Fruit fly (Drosophila melanogaster) whole organism, embryonic: ENCODE measurements around the gene Rpp14b.

Experiments
- Adf1 ChIP-seq: fragments of 200-800 bp; sonication (Bioruptor generic); IDR thresholded peaks from 2 replicates; pipeline ENCODE4 v1.3.6; 2022; ENCODE audit warnings: missing biosample characterization, missing genetic modification characterization
- Aef1 ChIP-seq: fragments of 200-800 bp; sonication (Bioruptor generic); IDR thresholded peaks from 3 replicates; pipeline ENCODE4 v1.3.6; 2022; ENCODE audit warnings: missing biosample characterization, missing genetic modification characterization
- Atf3 ChIP-seq: fragments of 200-800 bp; sonication (Bioruptor generic); optimal IDR thresholded peaks from 3 replicates; lab custom pipeline; 2016; ENCODE audit warnings: missing biosample characterization, missing genetic modification characterization
- CG10209 ChIP-seq: fragments of 200-800 bp; sonication (Bioruptor generic); optimal IDR thresholded peaks from 3 replicates; lab custom pipeline; 2017; ENCODE audit warnings: missing biosample characterization, mild to moderate bottlenecking, missing genetic modification characterization, missing genetic modification reagents
- CG10267 ChIP-seq: fragments of 200-800 bp; sonication (Bioruptor generic); optimal IDR thresholded peaks from 2 replicates; lab custom pipeline; 2018; ENCODE audit warnings: missing biosample characterization, mild to moderate bottlenecking, missing genetic modification characterization, moderate library complexity
- CG10366 ChIP-seq: fragments of 200-800 bp; sonication (Bioruptor generic); IDR thresholded peaks from 2 replicates; pipeline ENCODE4 v1.3.6; 2022; ENCODE audit warnings: missing biosample characterization, missing genetic modification characterization
- CG12071 ChIP-seq: fragments of 200-800 bp; sonication (Bioruptor generic); optimal IDR thresholded peaks from 3 replicates; lab custom pipeline; 2018; ENCODE audit warnings: missing biosample characterization, mild to moderate bottlenecking, missing genetic modification characterization
- CG12155 ChIP-seq: fragments of 200-800 bp; sonication (Bioruptor generic); optimal IDR thresholded peaks from 3 replicates; lab custom pipeline; 2016; ENCODE audit warnings: missing biosample characterization, missing genetic modification characterization
- CG14965 ChIP-seq: fragments of 200-800 bp; sonication (Bioruptor generic); optimal IDR thresholded peaks from 2 replicates; lab custom pipeline; 2016; ENCODE audit warnings: missing biosample characterization, missing genetic modification characterization, borderline replicate concordance
- CG16813 ChIP-seq: fragments of 200-800 bp; sonication (Bioruptor generic); IDR thresholded peaks from 3 replicates; pipeline ENCODE4 v1.3.6; 2022; ENCODE audit warnings: missing biosample characterization, missing genetic modification characterization; ENCODE audit not compliant: partially characterized antibody
- CG17385 ChIP-seq: fragments of 200-800 bp; sonication (Bioruptor generic); optimal IDR thresholded peaks from 3 replicates; lab custom pipeline; 2018; ENCODE audit warnings: missing biosample characterization, mild to moderate bottlenecking, missing genetic modification characterization
- CG2889 ChIP-seq: fragments of 200-800 bp; sonication (Bioruptor generic); IDR thresholded peaks from 3 replicates; pipeline ENCODE4 v1.3.6; 2022; ENCODE audit warnings: missing biosample characterization, missing genetic modification characterization
- CG30020 ChIP-seq: fragments of 200-800 bp; optimal IDR thresholded peaks from 2 replicates; lab custom pipeline; 2019; ENCODE audit warnings: missing biosample characterization, mild to moderate bottlenecking, missing genetic modification characterization, moderate library complexity
- CG3163 ChIP-seq: fragments of 200-800 bp; sonication (Bioruptor generic); optimal IDR thresholded peaks from 3 replicates; lab custom pipeline; 2016; ENCODE audit warnings: missing biosample characterization, missing genetic modification characterization
- CG34224 ChIP-seq: fragments of 200-800 bp; sonication (Bioruptor generic); IDR thresholded peaks from 3 replicates; pipeline ENCODE4 v1.3.6; 2022; ENCODE audit warnings: missing biosample characterization, missing genetic modification characterization; ENCODE audit not compliant: partially characterized antibody
- CG4404 ChIP-seq: fragments of 200-800 bp; sonication (Bioruptor generic); IDR thresholded peaks from 2 replicates; pipeline ENCODE4 v1.3.6; 2022; ENCODE audit warnings: missing biosample characterization, missing genetic modification characterization
- CG6272 ChIP-seq: fragments of 200-800 bp; sonication (Bioruptor generic); IDR thresholded peaks from 2 replicates; pipeline ENCODE4 v1.3.6; 2022; ENCODE audit warnings: missing biosample characterization, missing genetic modification characterization
- CG8290 ChIP-seq, 3 experiments: fragments of 200-800 bp; sonication (Bioruptor generic); optimal IDR thresholded peaks; 2 replicates each; lab custom pipeline; 2016 to 2019; ENCODE audit warnings: missing biosample characterization in 3 of 3, missing genetic modification characterization in 3 of 3, mild to moderate bottlenecking in 2 of 3, moderate library complexity in 1 of 3
- CG9727 ChIP-seq: fragments of 200-800 bp; sonication (Bioruptor generic); optimal IDR thresholded peaks from 3 replicates; lab custom pipeline; 2017; ENCODE audit warnings: missing biosample characterization, mild to moderate bottlenecking, missing genetic modification characterization
- D19A ChIP-seq: fragments of 200-800 bp; optimal IDR thresholded peaks from 3 replicates; lab custom pipeline; 2019; ENCODE audit warnings: missing biosample characterization, mild to moderate bottlenecking, missing genetic modification characterization, moderate library complexity
- Dad ChIP-seq: fragments of 200-800 bp; sonication (Bioruptor generic); optimal IDR thresholded peaks from 3 replicates; lab custom pipeline; 2016; ENCODE audit warnings: missing biosample characterization, missing genetic modification characterization
- Dip2 ChIP-seq: fragments of 200-800 bp; sonication (Bioruptor generic); IDR thresholded peaks from 2 replicates; pipeline ENCODE4 v1.3.6; 2022; ENCODE audit warnings: missing biosample characterization, missing genetic modification characterization
- Hand ChIP-seq: fragments of 200-800 bp; sonication (Bioruptor generic); optimal IDR thresholded peaks from 2 replicates; lab custom pipeline; 2017; ENCODE audit warnings: mild to moderate bottlenecking, missing biosample characterization, missing genetic modification reagents, missing genetic modification characterization
- HmgZ ChIP-seq: fragments of 200-800 bp; sonication (Bioruptor generic); optimal IDR thresholded peaks from 2 replicates; lab custom pipeline; 2018; ENCODE audit warnings: missing biosample characterization, mild to moderate bottlenecking, missing genetic modification characterization
- Lim3 ChIP-seq: fragments of 200-800 bp; sonication (Bioruptor generic); IDR thresholded peaks from 2 replicates; pipeline ENCODE4 v1.3.6; 2022; ENCODE audit warnings: missing biosample characterization, missing genetic modification characterization
- Opbp ChIP-seq: fragments of 200-800 bp; sonication (Bioruptor generic); IDR thresholded peaks from 3 replicates; pipeline ENCODE4 v1.3.6; 2022; ENCODE audit warnings: missing biosample characterization, missing genetic modification characterization; ENCODE audit not compliant: partially characterized antibody
- Stat92E ChIP-seq, 3 experiments: fragments of >200 bp in 2 of 3; fragments of 200-800 bp in 1 of 3; sonication (Bioruptor generic) in 1 of 3; optimal IDR thresholded peaks; 2 replicates each; lab custom pipeline; 2017 to 2019; ENCODE audit warnings: missing biosample characterization in 3 of 3, missing genetic modification characterization in 3 of 3, mild to moderate bottlenecking in 1 of 3, moderate library complexity in 1 of 3
- aop ChIP-seq: fragments of 200-800 bp; sonication (Bioruptor generic); IDR thresholded peaks from 2 replicates; pipeline ENCODE4 v1.3.6; 2022; ENCODE audit warnings: missing biosample characterization, missing genetic modification characterization
- az2 ChIP-seq: fragments of 200-800 bp; sonication (Bioruptor generic); optimal IDR thresholded peaks from 3 replicates; lab custom pipeline; 2016; ENCODE audit warnings: missing biosample characterization, missing genetic modification characterization
- bab2 ChIP-seq: fragments of 200-800 bp; sonication (Bioruptor generic); optimal IDR thresholded peaks from 2 replicates; lab custom pipeline; 2016; ENCODE audit warnings: missing biosample characterization, missing genetic modification characterization
- cg ChIP-seq: fragments of 200-800 bp; sonication (Bioruptor generic); optimal IDR thresholded peaks from 3 replicates; lab custom pipeline; 2019; ENCODE audit warnings: missing biosample characterization, mild to moderate bottlenecking, missing genetic modification characterization, moderate library complexity
- chif ChIP-seq, 2 experiments: fragments of 200-800 bp; sonication (Bioruptor generic); optimal IDR thresholded peaks; 3 replicates each; lab custom pipeline; 2016; ENCODE audit warnings: missing biosample characterization in 2 of 2, missing genetic modification characterization in 2 of 2
- dmrt11E ChIP-seq: fragments of 200-800 bp; sonication (Bioruptor generic); optimal IDR thresholded peaks from 3 replicates; lab custom pipeline; 2018; ENCODE audit warnings: missing biosample characterization, mild to moderate bottlenecking, missing genetic modification characterization, moderate library complexity
- eyg ChIP-seq: fragments of 200-800 bp; sonication (Bioruptor generic); optimal IDR thresholded peaks from 3 replicates; lab custom pipeline; 2016; ENCODE audit warnings: missing biosample characterization, missing genetic modification characterization
- gfzf ChIP-seq: fragments of 200-800 bp; sonication (Bioruptor generic); optimal IDR thresholded peaks from 2 replicates; lab custom pipeline; 2016; ENCODE audit warnings: missing biosample characterization, mild to moderate bottlenecking, missing genetic modification characterization, moderate library complexity
- grau ChIP-seq: fragments of 200-800 bp; optimal IDR thresholded peaks from 3 replicates; lab custom pipeline; 2019; ENCODE audit warnings: missing biosample characterization, mild to moderate bottlenecking, missing genetic modification characterization, moderate library complexity
- insv ChIP-seq, 2 experiments: fragments of 200-800 bp; sonication (Bioruptor generic); optimal IDR thresholded peaks; 3 replicates each; lab custom pipeline; 2016 to 2018; ENCODE audit warnings: missing biosample characterization in 2 of 2, missing genetic modification characterization in 2 of 2
- ken ChIP-seq: fragments of 200-800 bp; sonication (Bioruptor generic); IDR thresholded peaks from 3 replicates; pipeline ENCODE4 v1.3.6; 2022; ENCODE audit warnings: missing biosample characterization, missing genetic modification characterization
- nerfin-1 ChIP-seq: fragments of 200-800 bp; sonication (Bioruptor generic); optimal IDR thresholded peaks from 3 replicates; lab custom pipeline; 2019; ENCODE audit warnings: missing biosample characterization, mild to moderate bottlenecking, missing genetic modification characterization, moderate library complexity
- nmo ChIP-seq: fragments of 200-800 bp; sonication (Bioruptor generic); optimal IDR thresholded peaks from 2 replicates; lab custom pipeline; 2018; ENCODE audit warnings: missing biosample characterization, mild to moderate bottlenecking, missing genetic modification characterization, moderate library complexity
- ro ChIP-seq: fragments of 200-800 bp; sonication (Bioruptor generic); IDR thresholded peaks from 2 replicates; pipeline ENCODE4 v1.3.6; 2022; ENCODE audit warnings: missing biosample characterization, missing genetic modification characterization
- row ChIP-seq: fragments of 200-800 bp; sonication (Bioruptor generic); IDR thresholded peaks from 3 replicates; pipeline ENCODE4 v1.3.6; 2022; ENCODE audit warnings: missing biosample characterization, missing genetic modification characterization
- sd ChIP-seq: fragments of 200-800 bp; sonication (Bioruptor generic); optimal IDR thresholded peaks from 3 replicates; lab custom pipeline; 2018; ENCODE audit warnings: missing biosample characterization, mild to moderate bottlenecking, missing genetic modification characterization, moderate library complexity
- sisA ChIP-seq: fragments of 200-800 bp; sonication (Bioruptor generic); IDR thresholded peaks from 2 replicates; pipeline ENCODE4 v1.3.6; 2022; ENCODE audit warnings: missing biosample characterization, missing genetic modification characterization
- stwl ChIP-seq: fragments of 200-800 bp; sonication (Bioruptor generic); optimal IDR thresholded peaks from 3 replicates; lab custom pipeline; 2018; ENCODE audit warnings: missing biosample characterization, mild to moderate bottlenecking, missing genetic modification characterization, moderate library complexity
- vfl ChIP-seq: fragments of 200-800 bp; sonication (Bioruptor generic); optimal IDR thresholded peaks from 2 replicates; lab custom pipeline; 2016; ENCODE audit warnings: missing biosample characterization, missing genetic modification characterization
- zen ChIP-seq: fragments of 200-800 bp; sonication (Bioruptor generic); optimal IDR thresholded peaks from 3 replicates; lab custom pipeline; 2018; ENCODE audit warnings: missing biosample characterization, mild to moderate bottlenecking, missing genetic modification characterization, moderate library complexity

Rpp14b gene

dm6 chr3R:30046029-30047001 is 9.4 kb upstream of the Rpp14b start, which contains the start of the genes RpL32 and CG7943 (continued):
- TF ChIP-seq gfzf (GFP tag; lab: Kevin White, UChicago) (peak; percentile 75), sd (tag; lab: Kevin White, UChicago) (peak; percentile 74), nerfin-1 (tag; lab: Kevin White, UChicago) (peak; percentile 87), CG12071 (GFP tag; lab: Kevin White, UChicago) (peak; percentile 94), ro (GFP tag; lab: Robert Waterston, UW) (peak; percentile 87), sisA (GFP tag; lab: Robert Waterston, UW) (peak; percentile 97), Dad (GFP tag; lab: Kevin White, UChicago) (peak; percentile 97), az2 (GFP tag; lab: Kevin White, UChicago) (peak; percentile 70), Stat92E (GFP tag; optimal IDR thresholded peaks at IDR 0.05; lab: Kevin White, UChicago) (no peak), HmgZ (tag; lab: Kevin White, UChicago) (peak; percentile 91), D19A (tag; lab: Kevin White, UChicago) (peak; percentile 77), Dip2 (GFP tag; lab: Robert Waterston, UW) (peak; percentile 69), CG10209 (GFP tag; lab: Kevin White, UChicago) (peak; percentile 90), grau (tag; lab: Kevin White, UChicago) (peak; percentile 86), stwl (tag; lab: Kevin White, UChicago) (peak; percentile 79), Hand (GFP tag; lab: Kevin White, UChicago) (peak; percentile 70), CG14965 (GFP tag; lab: Kevin White, UChicago) (peak; percentile 79), CG2889 (GFP tag; lab: Robert Waterston, UW) (peak; percentile 88), chif (GFP tag; optimal IDR thresholded peaks at IDR 0.05; lab: Kevin White, UChicago) (peak; percentile 80 to 97), Lim3 (GFP tag; lab: Robert Waterston, UW) (peak; percentile 83), Adf1 (GFP tag; lab: Robert Waterston, UW) (peak; percentile 78), zen (tag; lab: Kevin White, UChicago) (peak; percentile 91), CG4404 (GFP tag; lab: Robert Waterston, UW) (peak; percentile 93), CG10366 (GFP tag; lab: Robert Waterston, UW) (peak; percentile 93), row (GFP tag; lab: Robert Waterston, UW) (peak; percentile 96), nmo (GFP tag; lab: Kevin White, UChicago) (peak; percentile 96), bab2 (GFP tag; lab: Kevin White, UChicago) (peak; percentile 98), CG10267 (tag; lab: Kevin White, UChicago) (peak; percentile 93), CG9727 (GFP tag; lab: Kevin White, UChicago) (peak; percentile 97), CG17385 (peak; percentile 86), eyg (GFP tag; lab: Kevin White, UChicago) (peak; percentile 96), Atf3 (GFP tag; lab: Kevin White, UChicago) (peak; percentile 89), CG6272 (GFP tag; lab: Robert Waterston, UW) (peak; percentile 95), aop (peak; percentile 88), dmrt11E (tag; lab: Kevin White, UChicago) (peak; percentile 79), Aef1 (GFP tag; lab: Robert Waterston, UW) (peak; percentile 96), cg (no peak), insv (GFP tag; optimal IDR thresholded peaks at IDR 0.05; lab: Kevin White, UChicago) (peak in 1 of 2 experiments; percentile 74), CG30020 (tag; lab: Kevin White, UChicago) (peak; percentile 88), ken (peak; percentile 95), CG34224 (peak; percentile 100), vfl (GFP tag; lab: Kevin White, UChicago) (peak; percentile 94), CG3163 (GFP tag; lab: Kevin White, UChicago) (peak; percentile 78), CG8290 (GFP tag; optimal IDR thresholded peaks at IDR 0.05; lab: Kevin White, UChicago) (peak; percentile 91), CG8290 (tag; optimal IDR thresholded peaks at IDR 0.05; lab: Kevin White, UChicago) (peak in 1 of 2 experiments; percentile 95), CG12155 (GFP tag; lab: Kevin White, UChicago) (peak; percentile 78), Opbp (peak; percentile 100), CG16813 (GFP tag; lab: Robert Waterston, UW) (peak; percentile 100)
